Worm (Caenorhabditis elegans): ENCODE measurements around the gene nhr-223.
A peak's percentile ranks its signal among the peaks of the same experiment; 100 is the strongest.

Gene nhr-223

DNA sequence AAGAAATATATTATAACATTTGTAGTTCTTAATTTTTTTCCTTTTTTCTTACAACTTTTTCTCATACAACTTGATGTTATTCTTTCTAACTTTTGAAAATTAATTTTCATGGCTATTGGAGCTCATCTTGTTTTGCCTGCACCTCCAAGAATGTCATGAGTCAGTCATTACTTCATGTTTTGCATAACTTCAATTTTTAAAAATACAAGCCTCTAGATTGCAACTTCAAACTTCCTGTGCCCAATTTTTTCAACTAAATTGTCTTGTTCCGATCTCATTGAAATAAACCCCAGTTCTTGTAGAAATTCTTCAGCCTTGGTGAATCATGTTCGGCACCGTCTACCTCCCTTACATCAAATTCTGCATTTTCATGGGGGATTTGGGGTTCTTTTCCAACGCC lies 37.7 kb upstream of the nhr-223 start, which contains the start of gene str-9:
str-9 (plus strand) TSS at position 301 of the 400 bp plus-strand sequence.
- TF ChIP-seq sma-3 (GFP tag; optimal IDR thresholded peaks at IDR 0.05) = no peak
- TF ChIP-seq crh-2 (tag; optimal IDR thresholded peaks at IDR 0.05) = no peak
- no peak for TF ChIP-seq skn-1 (tag; optimal IDR thresholded peaks at IDR 0.05)
- no peak for TF ChIP-seq blmp-1 (tag; optimal IDR thresholded peaks at IDR 0.05; ENCODE audit: insufficient read depth)
- TF ChIP-seq alr-1 (tag; optimal IDR thresholded peaks at IDR 0.05) = no peak
- no peak for TF ChIP-seq nhr-237 (tag; optimal IDR thresholded peaks at IDR 0.05)
- no peak for TF ChIP-seq dmd-4 (tag; optimal IDR thresholded peaks at IDR 0.05)
- TF ChIP-seq nhr-25 (tag; optimal IDR thresholded peaks at IDR 0.05) = no peak
- TF ChIP-seq lin-13 (GFP tag; optimal IDR thresholded peaks at IDR 0.05) = no peak
- no peak for TF ChIP-seq Y55F3AM.14 (GFP tag; optimal IDR thresholded peaks at IDR 0.05)
- TF ChIP-seq lsy-2 (tag; optimal IDR thresholded peaks at IDR 0.05) = no peak
- TF ChIP-seq ztf-11 (tag; optimal IDR thresholded peaks at IDR 0.05) = no peak
- TF ChIP-seq mdl-1 (tag; optimal IDR thresholded peaks at IDR 0.05) = no peak
- TF ChIP-seq nhr-11 (tag; optimal IDR thresholded peaks at IDR 0.05) = no peak
- TF ChIP-seq nhr-77 (tag; optimal IDR thresholded peaks at IDR 0.05) = no peak

DNA sequence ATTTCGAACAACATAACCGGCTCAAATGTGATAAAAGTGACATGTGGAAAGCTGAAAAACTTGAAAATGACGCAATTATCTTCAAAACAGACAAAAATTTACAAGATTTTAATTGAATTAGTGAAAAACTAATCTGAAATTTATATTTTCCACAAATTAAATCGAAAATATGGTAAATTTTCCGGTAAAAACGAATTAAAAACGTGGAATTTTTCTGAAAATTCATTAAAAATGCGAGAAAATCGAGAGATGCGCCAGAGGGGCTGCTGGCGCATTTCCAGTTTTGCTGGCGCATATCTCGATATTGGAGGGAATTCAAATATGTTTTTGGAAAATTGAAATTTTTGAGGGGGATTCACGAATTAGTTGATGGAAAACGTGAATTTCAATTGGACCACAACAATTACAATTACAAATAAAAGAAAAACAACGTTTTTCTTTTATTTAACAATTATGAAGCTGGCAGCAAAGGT lies 30.0 kb upstream of the nhr-223 start, which contains the start of the genes haf-3 and F57A10.2:
haf-3 (minus strand) TSS at position 51 of the 473 bp plus-strand sequence.
F57A10.2 (plus strand) TSS at position 454 of the 473 bp plus-strand sequence.
- TF ChIP-seq R02D3.7 (tag; optimal IDR thresholded peaks at IDR 0.05) (peak; percentile 72), unc-55 (GFP tag; optimal IDR thresholded peaks at IDR 0.05) (peak; percentile 94), blmp-1 (tag; optimal IDR thresholded peaks at IDR 0.05; ENCODE audit: insufficient read depth) (peak; percentile 9), peb-1 (tag; optimal IDR thresholded peaks at IDR 0.05) (no peak), F13H6.1 (tag; optimal IDR thresholded peaks at IDR 0.05) (peak; percentile 91), ama-1 (optimal IDR thresholded peaks at IDR 0.05) (peak; percentile 60), lin-11 (tag; optimal IDR thresholded peaks at IDR 0.05) (peak; percentile 64), skn-1 (tag; optimal IDR thresholded peaks at IDR 0.05) (no peak), ztf-11 (tag; optimal IDR thresholded peaks at IDR 0.05) (no peak), nhr-25 (tag; optimal IDR thresholded peaks at IDR 0.05) (peak; percentile 92), lsy-2 (tag; optimal IDR thresholded peaks at IDR 0.05) (peak; percentile 92 to 96), ztf-4 (tag; optimal IDR thresholded peaks at IDR 0.05) (peak; percentile 84), aly-2 (tag; optimal IDR thresholded peaks at IDR 0.05) (no peak), nhr-6 (tag; optimal IDR thresholded peaks at IDR 0.05) (peak; percentile 84), nhr-12 (tag; optimal IDR thresholded peaks at IDR 0.05) (no peak), gmeb-1 (tag; optimal IDR thresholded peaks at IDR 0.05) (peak; percentile 99), mdl-1 (tag; optimal IDR thresholded peaks at IDR 0.05) (peak in 1 of 2 experiments; percentile 19), crh-2 (tag; optimal IDR thresholded peaks at IDR 0.05) (peak; percentile 94), mab-5 (tag; optimal IDR thresholded peaks at IDR 0.05) (peak; percentile 90), nhr-21 (tag; optimal IDR thresholded peaks at IDR 0.05) (peak; percentile 87), elt-3 (tag; optimal IDR thresholded peaks at IDR 0.05) (no peak), nhr-129 (tag; optimal IDR thresholded peaks at IDR 0.05) (peak; percentile 78), dmd-4 (tag; optimal IDR thresholded peaks at IDR 0.05) (peak; percentile 41), egl-27 (tag; optimal IDR thresholded peaks at IDR 0.05) (peak; percentile 92), sem-4 (tag; optimal IDR thresholded peaks at IDR 0.05) (peak; percentile 83), nhr-11 (tag; optimal IDR thresholded peaks at IDR 0.05) (no peak), unc-39 (tag; optimal IDR thresholded peaks at IDR 0.05) (no peak), nhr-10 (tag; optimal IDR thresholded peaks at IDR 0.05) (peak; percentile 81), Y55F3AM.14 (GFP tag; optimal IDR thresholded peaks at IDR 0.05) (peak; percentile 37), mbf-1 (tag; optimal IDR thresholded peaks at IDR 0.05) (no peak), elt-1 (tag; optimal IDR thresholded peaks at IDR 0.05) (no peak), ceh-82 (tag; optimal IDR thresholded peaks at IDR 0.05) (peak; percentile 78), nhr-237 (tag; optimal IDR thresholded peaks at IDR 0.05) (peak; percentile 80), ztf-1 (GFP tag; conservative IDR thresholded peaks at IDR 0.05) (no peak), lin-13 (GFP tag; optimal IDR thresholded peaks at IDR 0.05) (peak; percentile 92), sma-9 (GFP tag; optimal IDR thresholded peaks at IDR 0.05) (peak; percentile 95), sma-9 (tag; optimal IDR thresholded peaks at IDR 0.05) (no peak), zag-1 (tag; optimal IDR thresholded peaks at IDR 0.05) (peak; percentile 67), C34F6.9 (tag; optimal IDR thresholded peaks at IDR 0.05) (peak; percentile 96), alr-1 (tag; optimal IDR thresholded peaks at IDR 0.05) (no peak), unc-62 (GFP tag; optimal IDR thresholded peaks at IDR 0.05) (peak; percentile 33), ZK546.5 (tag; optimal IDR thresholded peaks at IDR 0.05) (no peak), sma-3 (GFP tag; optimal IDR thresholded peaks at IDR 0.05) (peak; percentile 92), snpc-4 (tag; optimal IDR thresholded peaks at IDR 0.05) (peak; percentile 87), fos-1 (tag; optimal IDR thresholded peaks at IDR 0.05) (peak; percentile 57), ceh-16 (tag; optimal IDR thresholded peaks at IDR 0.05) (peak; percentile 60), lin-39 (tag; optimal IDR thresholded peaks at IDR 0.05) (no peak), nhr-77 (tag; optimal IDR thresholded peaks at IDR 0.05) (peak; percentile 68), nhr-23 (tag; optimal IDR thresholded peaks at IDR 0.05) (no peak)

All from whole organism, L2 larva.